Worm (Caenorhabditis elegans) whole organism, midembryonic: ENCODE data around the gene srh-180.

Experiments used
- med-1 ChIP-seq: sonication (generic microtip); optimal IDR thresholded peaks from 2 replicates; lab custom pipeline; 2017; ENCODE audit warnings: missing genetic modification characterization, mild to moderate bottlenecking, missing compliant biosample characterization, antibody characterized with exemption, missing genetic modification reagents; ENCODE audit not compliant: insufficient read depth
- ref-1 ChIP-seq: fragments of 200-800 bp; sonication (Bioruptor generic); conservative IDR thresholded peaks from 2 replicates; pipeline ENCODE4 v1.3.6; 2022; ENCODE audit warnings: missing genetic modification reagents, missing genetic modification characterization, missing compliant biosample characterization

DNA sequence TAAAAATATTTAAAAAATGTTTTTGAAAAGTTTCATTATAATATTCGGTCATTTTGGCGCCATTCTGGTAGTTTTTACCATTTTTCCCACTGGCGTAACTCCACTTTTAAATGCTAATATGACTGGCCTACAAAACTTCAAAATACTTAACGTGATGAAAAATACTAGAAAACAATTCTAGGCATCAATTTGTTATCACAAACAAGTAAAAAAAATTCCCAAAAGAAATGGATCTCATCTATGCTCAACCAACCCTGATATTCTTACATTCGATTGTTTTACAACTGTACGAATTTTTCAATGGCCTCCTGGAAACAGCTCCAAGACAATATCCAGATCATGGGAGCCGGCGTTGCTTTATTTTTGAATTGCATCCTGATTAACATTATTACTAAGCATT lies 2.3 kb upstream of the srh-180 start, which contains the start of gene str-214:
- no peak for TF ChIP-seq ref-1 (GFP tag; lab: Robert Waterston, UW)
- TF ChIP-seq med-1 (GFP tag; lab: Kevin White, UChicago): no peak
